Worm (Caenorhabditis elegans) whole organism, L4/young adult: ENCODE measurements around the gene T22F7.1.

Experiments
- W03F9.2 ChIP-seq: fragments of 150-350 bp; optimal IDR thresholded peaks from 2 replicates; lab custom pipeline; 2014; ENCODE audit warnings: missing biosample characterization, missing genetic modification characterization
- dao-5 ChIP-seq: sonication (generic microtip); optimal IDR thresholded peaks from 2 replicates; lab custom pipeline; 2016; ENCODE audit warnings: missing genotype, missing genetic modification characterization, moderate library complexity, missing compliant biosample characterization

ce11 chrIII:564786-565185 is 22.9 kb downstream of the T22F7.1 start:
- TF ChIP-seq dao-5: no peak
- TF ChIP-seq W03F9.2: no peak
